Worm (Caenorhabditis elegans) whole organism, mixed stage, embryonic: Measurements from ENCODE around the gene C50D2.2.

Experiments used
- ceh-39 ChIP-seq: fragments of 150-350 bp; optimal IDR thresholded peaks from 2 replicates; lab custom pipeline; 2014; ENCODE audit warnings: missing biosample characterization, missing genetic modification characterization
- ces-1 ChIP-seq: fragments of 150-350 bp; optimal IDR thresholded peaks from 2 replicates; lab custom pipeline; 2014; ENCODE audit warnings: missing biosample characterization, missing genetic modification reagents, missing genetic modification characterization
- drap-1 ChIP-seq: fragments of 200-800 bp; sonication (Bioruptor generic); optimal IDR thresholded peaks from 3 replicates; lab custom pipeline; 2018; ENCODE audit warnings: mild to moderate bottlenecking, missing genetic modification characterization, missing compliant biosample characterization
- elt-3 ChIP-seq: fragments of 150-350 bp; optimal IDR thresholded peaks from 2 replicates; lab custom pipeline; 2014; ENCODE audit warnings: missing biosample characterization, missing genetic modification characterization
- snpc-4 ChIP-seq: fragments of 150-350 bp; optimal IDR thresholded peaks from 2 replicates; lab custom pipeline; 2014; ENCODE audit warnings: missing biosample characterization, missing genetic modification characterization

DNA sequence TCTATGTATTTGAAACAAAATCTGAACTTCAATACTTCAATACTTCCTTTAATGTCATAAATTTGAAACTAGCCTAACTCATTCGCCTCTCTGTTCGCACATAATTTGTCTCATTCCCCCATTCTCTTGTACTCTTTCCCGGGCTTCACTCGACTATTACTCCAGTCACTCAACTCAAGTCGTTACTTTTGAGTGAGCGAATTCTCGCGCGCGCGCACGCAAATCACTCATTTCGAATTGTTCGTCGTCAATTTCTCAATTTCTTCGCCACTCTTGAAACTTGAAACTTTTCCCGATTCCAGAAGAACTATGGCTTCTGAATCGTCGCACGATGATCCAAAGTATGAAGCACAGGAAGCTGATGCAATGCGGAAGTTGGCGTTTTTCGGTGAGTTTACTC, 4.7 kb upstream of the C50D2.2 start, which contains the start of gene col-68:
- TF ChIP-seq ces-1 (GFP tag; lab: Kevin White, UChicago) (no peak), snpc-4 (tag; lab: Kevin White, UChicago) (no peak), elt-3 (tag; lab: Kevin White, UChicago) (no peak), ceh-39 (no peak), drap-1 (GFP tag; lab: Kevin White, UChicago) (no peak)
